Worm (Caenorhabditis elegans) whole organism, midembryonic: ENCODE results near the gene str-2.

Source experiments
- cog-1 ChIP-seq: sonication (generic microtip); optimal IDR thresholded peaks from 2 replicates; lab custom pipeline; 2016; ENCODE audit warnings: missing genetic modification characterization, missing compliant biosample characterization
- flt-1 ChIP-seq: fragments of 200-800 bp; sonication (Bioruptor generic); IDR thresholded peaks from 2 replicates; pipeline ENCODE4 v1.3.6; 2022; ENCODE audit warnings: missing genetic modification characterization, missing compliant biosample characterization
- klf-2 ChIP-seq: fragments of 200-800 bp; sonication (Bioruptor generic); conservative IDR thresholded peaks from 2 replicates; pipeline ENCODE4 v1.3.6; 2022; ENCODE audit warnings: missing genetic modification reagents, missing genetic modification characterization, missing compliant biosample characterization
- med-1 ChIP-seq: sonication (generic microtip); optimal IDR thresholded peaks from 2 replicates; lab custom pipeline; 2017; ENCODE audit warnings: missing genetic modification characterization, mild to moderate bottlenecking, missing compliant biosample characterization, antibody characterized with exemption, missing genetic modification reagents; ENCODE audit not compliant: insufficient read depth
- tab-1 ChIP-seq: fragments of 200-800 bp; sonication (Bioruptor generic); IDR thresholded peaks from 2 replicates; pipeline ENCODE4 v1.3.6; 2022; ENCODE audit warnings: missing genetic modification characterization, missing compliant biosample characterization
- ztf-29 ChIP-seq: fragments of 200-800 bp; sonication (Bioruptor generic); IDR thresholded peaks from 2 replicates; pipeline ENCODE4 v1.3.6; 2022; ENCODE audit warnings: missing genetic modification reagents, missing genetic modification characterization, missing compliant biosample characterization

DNA sequence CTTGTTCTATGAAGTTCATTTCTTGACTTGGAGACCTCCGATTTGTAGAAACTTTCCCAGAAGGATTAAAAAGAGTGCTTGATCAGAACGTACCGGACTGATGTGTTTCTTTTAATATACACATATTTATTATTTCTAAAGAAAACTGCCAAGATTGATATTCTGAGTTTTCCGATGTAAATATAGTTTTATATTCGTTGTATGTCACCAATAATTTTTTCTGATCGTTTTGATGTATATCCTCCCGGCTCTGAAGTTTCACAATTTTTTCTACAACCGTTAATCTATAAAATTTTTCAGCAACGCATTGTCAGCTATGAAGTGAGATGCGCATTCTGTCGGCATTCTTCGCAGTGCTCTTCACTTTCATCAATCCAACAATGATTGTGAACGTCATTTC, 27.5 kb downstream of the str-2 start, which contains the start of gene F46B6.9:
- no peak for TF ChIP-seq flt-1 (GFP tag; lab: Robert Waterston, UW)
- no peak for TF ChIP-seq tab-1 (GFP tag; lab: Robert Waterston, UW)
- TF ChIP-seq klf-2, result no peak
- TF ChIP-seq med-1 (GFP tag; lab: Kevin White, UChicago), result no peak
- no peak for TF ChIP-seq cog-1 (tag; lab: Kevin White, UChicago)
- TF ChIP-seq ztf-29 (GFP tag; lab: Robert Waterston, UW), result no peak
